Fruit fly (Drosophila melanogaster): Measurements from ENCODE around the gene CG8620.

DNA sequence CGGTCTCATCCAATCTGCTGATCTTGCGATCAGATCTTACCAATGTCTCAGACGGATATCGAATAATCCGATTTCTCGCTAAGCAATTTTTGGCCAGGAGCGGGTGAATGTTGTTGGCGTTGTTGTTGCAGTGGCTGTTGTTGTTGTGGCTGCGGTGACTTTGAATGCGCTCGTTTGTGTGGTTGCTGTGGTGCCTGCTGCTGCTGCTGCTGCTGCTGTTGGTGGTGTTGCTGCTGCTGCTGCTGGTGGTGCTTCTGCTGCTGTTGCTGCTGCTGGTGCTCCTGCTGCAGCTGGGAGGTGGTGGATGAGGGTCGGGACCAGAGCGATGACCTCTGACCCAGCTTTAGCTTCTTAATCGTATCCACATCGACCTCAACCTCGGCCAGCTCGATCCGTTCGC, 3.4 kb downstream of the CG8620 start:
- no peak for TF ChIP-seq dac (GFP tag; optimal IDR thresholded peaks at IDR 0.05)
- TF ChIP-seq Lpt (GFP tag; optimal IDR thresholded peaks at IDR 0.05), result no peak
- TF ChIP-seq CG11762 (GFP tag; optimal IDR thresholded peaks at IDR 0.05; ENCODE audit: insufficient read depth), result no peak
- TF ChIP-seq acj6 (GFP tag; optimal IDR thresholded peaks at IDR 0.05), result no peak
- no peak for TF ChIP-seq Hr38 (GFP tag; optimal IDR thresholded peaks at IDR 0.05)
- no peak for TF ChIP-seq CG9139 (GFP tag; optimal IDR thresholded peaks at IDR 0.05)
- TF ChIP-seq Blimp-1 (GFP tag; optimal IDR thresholded peaks at IDR 0.05), result no peak
- no peak for TF ChIP-seq CG11294 (GFP tag; IDR thresholded peaks at IDR 0.05)
- TF ChIP-seq vri (GFP tag; optimal IDR thresholded peaks at IDR 0.05), result no peak
- no peak for TF ChIP-seq CG31627 (GFP tag; optimal IDR thresholded peaks at IDR 0.05)
- TF ChIP-seq Ets21C (GFP tag; optimal IDR thresholded peaks at IDR 0.05), result no peak
- TF ChIP-seq fkh (GFP tag; optimal IDR thresholded peaks at IDR 0.05), result no peak
- no peak for TF ChIP-seq topi (GFP tag; optimal IDR thresholded peaks at IDR 0.05)
- no peak for TF ChIP-seq CG6808 (GFP tag; optimal IDR thresholded peaks at IDR 0.05)

Data from whole organism, prepupa.